Worm (Caenorhabditis elegans) whole organism, L4/young adult: ENCODE results near the gene nth-1.

Experiments
- W03F9.2 ChIP-seq: fragments of 150-350 bp; optimal IDR thresholded peaks from 2 replicates; lab custom pipeline; 2014; ENCODE audit warnings: missing biosample characterization, missing genetic modification characterization
- dao-5 ChIP-seq: sonication (generic microtip); optimal IDR thresholded peaks from 2 replicates; lab custom pipeline; 2016; ENCODE audit warnings: missing genotype, missing genetic modification characterization, moderate library complexity, missing compliant biosample characterization
- him-1 ChIP-seq: sonication (generic microtip); optimal IDR thresholded peaks from 2 replicates; lab custom pipeline; 2016; ENCODE audit warnings: missing genotype, missing genetic modification reagents, missing genetic modification characterization, missing compliant biosample characterization

- TF ChIP-seq W03F9.2 = no peak
- TF ChIP-seq him-1 (tag; lab: Kevin White, UChicago) = no peak
- TF ChIP-seq dao-5 = no peak
These were observed 28.2 kb downstream of the nth-1 start for ce11 chrIII:4265892-4266291.
